Worm (Caenorhabditis elegans): ENCODE data around the gene gcst-1.

gcst-1 gene

DNA sequence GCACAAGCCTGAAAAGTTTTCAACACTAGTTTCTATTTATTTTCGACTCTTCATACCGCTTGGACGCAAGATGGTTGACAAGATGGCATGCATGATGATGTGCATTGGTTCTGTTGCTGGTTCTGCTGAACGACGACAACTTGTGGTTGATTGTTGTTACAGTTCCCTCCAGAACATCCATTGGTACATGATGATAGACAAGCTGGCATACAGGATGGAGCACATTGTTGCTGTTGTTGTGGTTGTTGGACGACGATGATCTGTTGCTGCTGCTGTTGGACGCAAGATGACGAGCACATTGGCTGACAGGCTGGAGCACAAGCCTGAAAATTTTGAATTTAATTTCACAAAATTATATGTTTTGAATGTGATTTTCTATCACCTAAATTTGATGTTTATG, 40.5 kb upstream of the gcst-1 start:
- no peak for TF ChIP-seq snpc-4 (GFP tag; optimal IDR thresholded peaks at IDR 0.05)
- TF ChIP-seq snpc-4 (tag; optimal IDR thresholded peaks at IDR 0.05) = no peak
- no peak for TF ChIP-seq nhr-90 (tag; optimal IDR thresholded peaks at IDR 0.05)
- no peak for TF ChIP-seq chd-7 (tag; optimal IDR thresholded peaks at IDR 0.05)
- TF ChIP-seq gei-17 (GFP tag; optimal IDR thresholded peaks at IDR 0.05) = no peak
- no peak for TF ChIP-seq hsf-1 (GFP tag; IDR thresholded peaks at IDR 0.05)
- TF ChIP-seq F57A8.1 (GFP tag; optimal IDR thresholded peaks at IDR 0.05) = no peak
- TF ChIP-seq ZK185.1 (tag; optimal IDR thresholded peaks at IDR 0.05; ENCODE audit: poor library complexity, severe bottlenecking) = no peak
- no peak for TF ChIP-seq ceh-58 (GFP tag; IDR thresholded peaks at IDR 0.05)
- TF ChIP-seq atf-7 (tag; optimal IDR thresholded peaks at IDR 0.05) = no peak

DNA sequence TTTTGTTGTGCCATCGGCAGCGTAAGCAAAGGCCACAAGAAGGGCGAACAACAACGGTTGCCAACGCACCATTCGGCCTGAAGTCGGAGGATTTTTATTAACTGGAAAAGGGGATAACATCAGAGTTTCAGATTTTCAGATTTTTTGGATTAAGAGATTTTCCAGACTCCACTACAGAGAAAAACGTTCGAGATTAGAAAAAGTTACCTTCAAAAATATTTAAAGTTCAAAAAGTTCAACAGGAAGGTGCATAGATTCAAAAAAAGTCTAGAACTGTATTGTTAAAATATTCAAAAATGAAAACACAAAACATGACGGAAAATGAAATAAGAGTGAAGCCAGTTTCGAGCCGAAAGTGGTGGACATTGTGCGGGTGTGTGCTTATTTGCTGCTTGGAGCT, 36.7 kb upstream of the gcst-1 start, which contains the start of gene pqn-13:
pqn-13 (minus strand) TSS at position 101 of the 400 bp plus-strand sequence.
- TF ChIP-seq lin-40 (tag; optimal IDR thresholded peaks at IDR 0.05) (no peak), ZK185.1 (tag; optimal IDR thresholded peaks at IDR 0.05; ENCODE audit: poor library complexity, severe bottlenecking) (no peak), hmg-20 (GFP tag; IDR thresholded peaks at IDR 0.05) (no peak), fkh-3 (tag; optimal IDR thresholded peaks at IDR 0.05) (no peak), ccch-3 (GFP tag; optimal IDR thresholded peaks at IDR 0.05) (no peak), F49E8.2 (tag; optimal IDR thresholded peaks at IDR 0.05; ENCODE audit: insufficient read depth) (no peak), tbp1 (GFP tag; optimal IDR thresholded peaks at IDR 0.05) (no peak), Y67H2A.10 (GFP tag; conservative IDR thresholded peaks at IDR 0.05) (no peak)

DNA sequence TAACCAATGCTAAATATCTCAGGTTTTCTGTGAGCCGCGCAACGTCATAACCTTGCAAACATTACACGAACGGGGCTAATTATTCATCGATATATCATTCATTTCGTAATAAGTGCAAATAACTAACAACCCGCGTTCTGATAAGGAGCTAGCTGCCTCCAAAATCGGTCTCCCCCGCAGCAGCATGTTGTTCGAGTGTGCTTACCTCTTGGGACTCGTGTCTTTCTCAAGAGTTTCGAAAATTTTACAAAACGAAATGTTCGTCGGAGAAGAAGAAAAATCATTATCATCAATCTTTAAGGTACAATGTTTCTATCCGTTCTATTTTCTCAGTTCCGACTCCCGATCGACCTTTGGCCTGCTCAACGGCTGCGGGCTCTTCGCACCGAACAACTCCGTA, 34.8 kb upstream of the gcst-1 start:
- TF ChIP-seq attf-3 (GFP tag; conservative IDR thresholded peaks at IDR 0.05) (no peak), ceh-100 (GFP tag; IDR thresholded peaks at IDR 0.05) (no peak), rpc-1 (optimal IDR thresholded peaks at IDR 0.05) (no peak), rpc-1 (tag; optimal IDR thresholded peaks at IDR 0.05) (no peak), F33H1.4 (GFP tag; IDR thresholded peaks at IDR 0.05) (no peak), lsy-27 (tag; optimal IDR thresholded peaks at IDR 0.05; ENCODE audit: borderline replicate concordance, insufficient read depth) (no peak)

DNA sequence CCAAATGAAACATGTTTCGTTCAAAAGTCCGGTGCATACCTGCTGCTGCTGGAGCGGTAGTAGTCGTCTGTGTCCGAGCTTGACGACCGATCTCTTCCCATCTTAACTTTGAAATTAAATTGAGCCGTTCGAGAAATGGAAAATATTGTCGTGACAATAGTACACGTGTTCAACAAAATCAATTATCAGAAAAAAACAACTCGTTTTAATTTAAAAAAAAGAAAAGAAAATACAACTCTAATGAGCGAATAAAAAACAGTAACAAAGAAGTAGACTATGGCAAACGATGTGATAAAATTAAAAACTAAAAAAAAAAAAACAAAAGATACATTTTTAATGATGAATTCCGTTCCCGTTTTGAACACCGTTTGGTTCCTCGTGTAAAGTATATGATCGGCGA, 30.2 kb upstream of the gcst-1 start, which contains the start of gene prp-39:
prp-39 (minus strand) TSS at position 101 of the 400 bp plus-strand sequence.
- TF ChIP-seq ztf-26 (tag; optimal IDR thresholded peaks at IDR 0.05) (no peak), B0336.3 (GFP tag; IDR thresholded peaks at IDR 0.05) (0 out of 2 replicates have a peak, but pooled peaks have one; percentile 32), Y53G8AR.9 (GFP tag; conservative IDR thresholded peaks at IDR 0.05) (peak; percentile 22; the same call in 1 of the 2 replicates)

DNA sequence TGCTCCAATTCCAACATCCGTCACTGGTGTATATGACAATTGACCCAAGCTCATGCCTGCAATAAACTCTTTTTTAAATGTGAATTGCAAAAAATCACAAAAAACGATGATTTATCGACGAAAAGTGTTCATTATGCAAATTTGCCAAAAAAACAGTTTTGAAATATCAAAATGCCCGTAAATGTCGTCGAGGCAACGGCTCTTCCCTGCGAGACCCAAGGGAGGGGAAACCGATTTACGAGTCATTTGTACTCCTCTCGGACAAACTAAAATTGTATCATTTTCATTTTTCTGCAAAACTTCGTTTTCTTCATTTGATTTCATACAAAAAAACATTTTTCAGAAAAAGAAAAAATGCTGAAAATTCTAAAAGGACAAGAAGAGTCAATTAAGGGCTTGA, 28.2 kb upstream of the gcst-1 start, which contains the start of the genes hmgs-1 and F25B4.4:
hmgs-1 (minus strand) TSS at position 56 of the 400 bp plus-strand sequence.
F25B4.4 (plus strand) TSS at position 340 of the 400 bp plus-strand sequence.
- TF ChIP-seq die-1 (tag; optimal IDR thresholded peaks at IDR 0.05) = no peak
- peak; percentile 28; the same call in 1 of the 2 replicates for TF ChIP-seq B0336.3 (GFP tag; IDR thresholded peaks at IDR 0.05)
- no peak for TF ChIP-seq nhr-179 (tag; optimal IDR thresholded peaks at IDR 0.05)
- TF ChIP-seq pbrm-1 (GFP tag; IDR thresholded peaks at IDR 0.05) = peak; percentile 83
- no peak for TF ChIP-seq zim-3 (tag; optimal IDR thresholded peaks at IDR 0.05)
- peak; percentile 6 for TF ChIP-seq nhr-80 (tag; optimal IDR thresholded peaks at IDR 0.05)
- TF ChIP-seq C17E4.6 (GFP tag; IDR thresholded peaks at IDR 0.05) = no peak
- peak; percentile 38 for TF ChIP-seq ztf-18 (tag; optimal IDR thresholded peaks at IDR 0.05)
- TF ChIP-seq B0035.1 (tag; optimal IDR thresholded peaks at IDR 0.05) = no peak
- TF ChIP-seq hsf-1 (GFP tag; IDR thresholded peaks at IDR 0.05) = peak; percentile 27; the same call in 1 of the 2 replicates
- peak; percentile 63 for TF ChIP-seq ekl-4 (GFP tag; IDR thresholded peaks at IDR 0.05)
- TF ChIP-seq Y56A3A.18 (GFP tag; IDR thresholded peaks at IDR 0.05) = no peak
- peak; percentile 56; the same call in 1 of the 2 replicates for TF ChIP-seq Y53G8AR.9 (GFP tag; conservative IDR thresholded peaks at IDR 0.05)
- TF ChIP-seq F49E8.2 (tag; optimal IDR thresholded peaks at IDR 0.05; ENCODE audit: insufficient read depth) = peak; percentile 57
- TF ChIP-seq lin-40 (tag; optimal IDR thresholded peaks at IDR 0.05) = peak; percentile 84
- no peak; the same call in 1 of the 2 replicates for TF ChIP-seq lir-1 (GFP tag; conservative IDR thresholded peaks at IDR 0.05)
- TF ChIP-seq xnd-1 (tag; optimal IDR thresholded peaks at IDR 0.05) = peak; percentile 37
- TF ChIP-seq B0261.1 (tag; optimal IDR thresholded peaks at IDR 0.05) = no peak
- peak; percentile 64; the same call in 1 of the 2 replicates for TF ChIP-seq attf-3 (GFP tag; conservative IDR thresholded peaks at IDR 0.05)
- TF ChIP-seq attf-6 (GFP tag; IDR thresholded peaks at IDR 0.05) = no peak
- no peak for TF ChIP-seq akir-1 (GFP tag; optimal IDR thresholded peaks at IDR 0.05)
- peak; percentile 86 for TF ChIP-seq B0019.2 (GFP tag; conservative IDR thresholded peaks at IDR 0.05)

All from whole organism, young adult.